Fruit fly (Drosophila melanogaster) whole organism, embryonic: Measurements from ENCODE around the gene Ing3.
A peak's percentile ranks its signal among the peaks of the same experiment; 100 is the strongest.

Experiments
- ATbp ChIP-seq: fragments of 200-800 bp; sonication (Bioruptor generic); optimal IDR thresholded peaks from 2 replicates; lab custom pipeline; 2017; ENCODE audit warnings: missing biosample characterization, mild to moderate bottlenecking, missing genetic modification characterization, missing genetic modification reagents
- CG12104 ChIP-seq: fragments of 200-800 bp; sonication (Bioruptor generic); optimal IDR thresholded peaks from 3 replicates; lab custom pipeline; 2016; ENCODE audit warnings: missing biosample characterization, missing genetic modification characterization
- CG12219 ChIP-seq: fragments of 200-800 bp; sonication (Bioruptor generic); optimal IDR thresholded peaks from 3 replicates; lab custom pipeline; 2018; ENCODE audit warnings: missing biosample characterization, mild to moderate bottlenecking, missing genetic modification characterization
- CG12391 ChIP-seq: fragments of 200-800 bp; sonication (Bioruptor generic); optimal IDR thresholded peaks from 3 replicates; lab custom pipeline; 2018; ENCODE audit warnings: missing biosample characterization, mild to moderate bottlenecking, missing genetic modification characterization, moderate library complexity
- CG14441 ChIP-seq: fragments of 200-800 bp; sonication (Bioruptor generic); IDR thresholded peaks from 2 replicates; pipeline ENCODE4 v1.3.6; 2022; ENCODE audit warnings: missing biosample characterization, missing genetic modification characterization
- CG18599 ChIP-seq: fragments of 200-800 bp; sonication (Bioruptor generic); optimal IDR thresholded peaks from 3 replicates; lab custom pipeline; 2017; ENCODE audit warnings: missing biosample characterization, missing genetic modification characterization, mild to moderate bottlenecking, moderate library complexity, missing genetic modification reagents
- CG4404 ChIP-seq: fragments of 200-800 bp; sonication (Bioruptor generic); IDR thresholded peaks from 2 replicates; pipeline ENCODE4 v1.3.6; 2022; ENCODE audit warnings: missing biosample characterization, missing genetic modification characterization
- CG4707 ChIP-seq: fragments of 200-800 bp; sonication (Bioruptor generic); optimal IDR thresholded peaks from 2 replicates; lab custom pipeline; 2018; ENCODE audit warnings: missing biosample characterization, mild to moderate bottlenecking, missing genetic modification characterization, moderate library complexity
- CG6175 ChIP-seq: fragments of 200-800 bp; sonication (Bioruptor generic); IDR thresholded peaks from 3 replicates; pipeline ENCODE4 v1.3.6; 2022; ENCODE audit warnings: missing biosample characterization, missing genetic modification characterization
- CG6765 ChIP-seq: fragments of 200-800 bp; sonication (Bioruptor generic); optimal IDR thresholded peaks from 3 replicates; lab custom pipeline; 2017; ENCODE audit warnings: missing biosample characterization, mild to moderate bottlenecking, missing genetic modification characterization
- CG7987 ChIP-seq: fragments of 200-800 bp; sonication (Bioruptor generic); optimal IDR thresholded peaks from 2 replicates; lab custom pipeline; 2018; ENCODE audit warnings: missing biosample characterization, mild to moderate bottlenecking, missing genetic modification characterization, moderate library complexity
- CG8478 ChIP-seq: fragments of >200 bp; optimal IDR thresholded peaks from 2 replicates; lab custom pipeline; 2018
- CG9215 ChIP-seq: fragments of 200-800 bp; sonication (Bioruptor generic); IDR thresholded peaks from 2 replicates; pipeline ENCODE4 v1.3.6; 2022; ENCODE audit warnings: missing biosample characterization, missing genetic modification characterization
- CG9876 ChIP-seq: fragments of 200-800 bp; sonication (Bioruptor generic); optimal IDR thresholded peaks from 2 replicates; lab custom pipeline; 2016; ENCODE audit warnings: missing biosample characterization, missing genetic modification characterization
- CrebB ChIP-seq: fragments of 200-800 bp; sonication (Bioruptor generic); optimal IDR thresholded peaks from 3 replicates; lab custom pipeline; 2018; ENCODE audit warnings: missing biosample characterization, mild to moderate bottlenecking, missing genetic modification characterization
- Dad ChIP-seq: fragments of 200-800 bp; sonication (Bioruptor generic); optimal IDR thresholded peaks from 3 replicates; lab custom pipeline; 2016; ENCODE audit warnings: missing biosample characterization, missing genetic modification characterization
- Deaf1 ChIP-seq: fragments of 200-800 bp; optimal IDR thresholded peaks from 3 replicates; lab custom pipeline; 2019; ENCODE audit warnings: missing biosample characterization, mild to moderate bottlenecking, missing genetic modification characterization, moderate library complexity
- Dp ChIP-seq: fragments of 200-800 bp; sonication (Bioruptor generic); optimal IDR thresholded peaks from 2 replicates; lab custom pipeline; 2018; ENCODE audit warnings: missing biosample characterization, mild to moderate bottlenecking, missing genetic modification characterization, moderate library complexity
- HLH54F ChIP-seq: fragments of 200-800 bp; sonication (Bioruptor generic); optimal IDR thresholded peaks from 3 replicates; lab custom pipeline; 2016; ENCODE audit warnings: missing biosample characterization, missing genetic modification characterization
- HLHmδ ChIP-seq: fragments of 200-800 bp; sonication (Bioruptor generic); optimal IDR thresholded peaks from 2 replicates; lab custom pipeline; 2018; ENCODE audit warnings: missing biosample characterization, mild to moderate bottlenecking, missing genetic modification characterization, moderate library complexity
- HmgZ ChIP-seq: fragments of 200-800 bp; sonication (Bioruptor generic); optimal IDR thresholded peaks from 2 replicates; lab custom pipeline; 2018; ENCODE audit warnings: missing biosample characterization, mild to moderate bottlenecking, missing genetic modification characterization
- Hmr ChIP-seq: fragments of 200-800 bp; sonication (Bioruptor generic); optimal IDR thresholded peaks from 3 replicates; lab custom pipeline; 2017; ENCODE audit warnings: mild to moderate bottlenecking, missing biosample characterization, missing genetic modification reagents, missing genetic modification characterization
- Kr ChIP-seq: fragments of 200-800 bp; sonication (Bioruptor generic); optimal IDR thresholded peaks from 2 replicates; lab custom pipeline; 2017; ENCODE audit warnings: missing biosample characterization, mild to moderate bottlenecking, missing genetic modification characterization
- Lpt ChIP-seq: fragments of >200 bp; optimal IDR thresholded peaks from 2 replicates; lab custom pipeline; 2018; ENCODE audit warnings: missing biosample characterization, missing genetic modification characterization
- Mrtf ChIP-seq: fragments of 200-800 bp; sonication (Bioruptor generic); IDR thresholded peaks from 3 replicates; pipeline ENCODE4 v1.3.6; 2022; ENCODE audit warnings: missing biosample characterization, missing genetic modification characterization
- NK7.1 ChIP-seq: fragments of 200-800 bp; sonication (Bioruptor generic); optimal IDR thresholded peaks from 3 replicates; lab custom pipeline; 2016; ENCODE audit warnings: missing biosample characterization, missing genetic modification characterization
- Neu2 ChIP-seq: fragments of 200-800 bp; sonication (Bioruptor generic); optimal IDR thresholded peaks from 3 replicates; lab custom pipeline; 2016; ENCODE audit warnings: missing biosample characterization, missing genetic modification characterization, borderline replicate concordance
- Poxn ChIP-seq: fragments of 200-800 bp; sonication (Bioruptor generic); IDR thresholded peaks from 2 replicates; pipeline ENCODE4 v1.3.6; 2022; ENCODE audit warnings: missing biosample characterization, missing genetic modification characterization
- Rx ChIP-seq: fragments of 200-800 bp; sonication (Bioruptor generic); IDR thresholded peaks from 2 replicates; pipeline ENCODE4 v1.3.6; 2022; ENCODE audit warnings: missing biosample characterization, missing genetic modification characterization
- Sry-δ ChIP-seq: fragments of 200-800 bp; sonication (Bioruptor generic); optimal IDR thresholded peaks from 2 replicates; lab custom pipeline; 2016; ENCODE audit warnings: missing biosample characterization, missing genetic modification characterization
- Vsx1 ChIP-seq: fragments of 200-800 bp; sonication (Bioruptor generic); optimal IDR thresholded peaks from 2 replicates; lab custom pipeline; 2017; ENCODE audit warnings: missing biosample characterization, mild to moderate bottlenecking, missing genetic modification characterization, missing genetic modification reagents
- amos ChIP-seq: fragments of 200-800 bp; sonication (Bioruptor generic); IDR thresholded peaks from 2 replicates; pipeline ENCODE4 v1.3.6; 2022; ENCODE audit warnings: missing biosample characterization, missing genetic modification characterization; ENCODE audit not compliant: partially characterized antibody
- az2 ChIP-seq: fragments of 200-800 bp; sonication (Bioruptor generic); optimal IDR thresholded peaks from 3 replicates; lab custom pipeline; 2016; ENCODE audit warnings: missing biosample characterization, missing genetic modification characterization
- bab2 ChIP-seq: fragments of 200-800 bp; sonication (Bioruptor generic); optimal IDR thresholded peaks from 2 replicates; lab custom pipeline; 2016; ENCODE audit warnings: missing biosample characterization, missing genetic modification characterization
- bbx ChIP-seq: fragments of 200-800 bp; sonication (Bioruptor generic); IDR thresholded peaks from 2 replicates; pipeline ENCODE4 v1.3.6; 2022; ENCODE audit warnings: missing biosample characterization, missing genetic modification characterization; ENCODE audit not compliant: partially characterized antibody
- btn ChIP-seq: fragments of 200-800 bp; sonication (Bioruptor generic); optimal IDR thresholded peaks from 2 replicates; lab custom pipeline; 2016; ENCODE audit warnings: missing biosample characterization, missing genetic modification characterization
- ci ChIP-seq: fragments of 200-800 bp; sonication (Bioruptor generic); IDR thresholded peaks from 3 replicates; pipeline ENCODE4 v1.3.6; 2022; ENCODE audit warnings: missing biosample characterization, missing genetic modification characterization
- croc ChIP-seq: fragments of 200-800 bp; sonication (Bioruptor generic); conservative IDR thresholded peaks from 3 replicates; pipeline ENCODE4 v1.3.6; 2022; ENCODE audit warnings: missing biosample characterization, missing genetic modification characterization
- gcm2 ChIP-seq: fragments of 200-800 bp; sonication (Bioruptor generic); optimal IDR thresholded peaks from 2 replicates; lab custom pipeline; 2016; ENCODE audit warnings: missing biosample characterization, missing genetic modification characterization
- ham ChIP-seq: fragments of 200-800 bp; sonication (Bioruptor generic); IDR thresholded peaks from 2 replicates; pipeline ENCODE4 v1.3.6; 2022; ENCODE audit warnings: missing biosample characterization, missing genetic modification characterization
- inv ChIP-seq: fragments of 200-800 bp; sonication (Bioruptor generic); IDR thresholded peaks from 2 replicates; pipeline ENCODE4 v1.3.6; 2022; ENCODE audit warnings: missing biosample characterization, missing genetic modification characterization; ENCODE audit not compliant: partially characterized antibody
- nerfin-1 ChIP-seq: fragments of 200-800 bp; sonication (Bioruptor generic); optimal IDR thresholded peaks from 3 replicates; lab custom pipeline; 2019; ENCODE audit warnings: missing biosample characterization, mild to moderate bottlenecking, missing genetic modification characterization, moderate library complexity
- pan ChIP-seq, 4 experiments: fragments of >200 bp in 3 of 4; fragments of 200-800 bp in 1 of 4; sonication (Bioruptor generic) in 1 of 4; optimal IDR thresholded peaks in 3 of 4; IDR thresholded peaks in 1 of 4; 2 replicates each; pipeline versions ENCODE4 v1.3.6 to Lab custom; 2017 to 2022; ENCODE audit warnings: missing biosample characterization in 2 of 4, missing genetic modification characterization in 2 of 4, mixed read lengths in 1 of 4
- pita ChIP-seq: fragments of 200-800 bp; sonication (Bioruptor generic); optimal IDR thresholded peaks from 2 replicates; lab custom pipeline; 2017; ENCODE audit warnings: missing biosample characterization, mild to moderate bottlenecking, missing genetic modification characterization
- pzg ChIP-seq: fragments of 200-800 bp; sonication (Bioruptor generic); optimal IDR thresholded peaks from 3 replicates; lab custom pipeline; 2018; ENCODE audit warnings: missing biosample characterization, mild to moderate bottlenecking, missing genetic modification characterization, moderate library complexity
- repo ChIP-seq: fragments of 200-800 bp; sonication (Bioruptor generic); optimal IDR thresholded peaks from 2 replicates; lab custom pipeline; 2016; ENCODE audit warnings: missing biosample characterization, missing genetic modification characterization
- sima ChIP-seq: fragments of 200-800 bp; sonication (Bioruptor generic); optimal IDR thresholded peaks from 2 replicates; lab custom pipeline; 2016; ENCODE audit warnings: missing biosample characterization, missing genetic modification characterization
- trem ChIP-seq: fragments of 200-800 bp; optimal IDR thresholded peaks from 3 replicates; lab custom pipeline; 2019; ENCODE audit warnings: missing biosample characterization, mild to moderate bottlenecking, missing genetic modification characterization, moderate library complexity
- ttk ChIP-seq: fragments of 200-800 bp; sonication (Bioruptor generic); IDR thresholded peaks from 2 replicates; pipeline ENCODE4 v2.1.2; 2022; ENCODE audit warnings: missing biosample characterization, missing genetic modification characterization
- wek ChIP-seq: fragments of 200-800 bp; sonication (Bioruptor generic); optimal IDR thresholded peaks from 3 replicates; lab custom pipeline; 2018; ENCODE audit warnings: missing biosample characterization, mild to moderate bottlenecking, missing genetic modification characterization, moderate library complexity
- zf30C ChIP-seq: fragments of 200-800 bp; sonication (Bioruptor generic); optimal IDR thresholded peaks from 3 replicates; lab custom pipeline; 2018; ENCODE audit warnings: missing biosample characterization, mild to moderate bottlenecking, missing genetic modification characterization

Gene Ing3

DNA sequence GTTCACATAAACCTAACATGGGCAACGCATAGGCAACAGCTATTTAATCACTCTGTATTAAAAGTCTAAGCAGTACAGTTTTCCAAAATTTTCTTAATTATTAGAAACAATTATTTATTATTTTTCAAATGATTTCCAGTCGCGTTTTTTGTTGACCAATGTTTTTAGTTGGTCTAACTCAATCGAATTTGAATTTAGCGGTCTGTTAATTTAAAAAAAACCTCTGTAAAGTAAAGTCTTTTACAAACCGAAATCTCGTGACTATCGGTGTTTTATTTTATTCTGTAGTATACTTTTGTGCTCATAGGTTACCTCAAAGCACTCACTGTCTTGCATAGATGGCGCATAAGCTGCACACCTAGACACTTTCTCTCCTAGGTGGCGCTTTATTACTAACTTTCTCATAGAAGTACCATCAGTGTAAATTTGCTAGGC is 17.8 kb downstream of the Ing3 start (continued):
- TF ChIP-seq CG9215 (no peak), CG12219 (GFP tag; lab: Kevin White, UChicago) (no peak), croc (GFP tag; lab: Robert Waterston, UW) (no peak), zf30C (no peak), CG4707 (GFP tag; lab: Kevin White, UChicago) (no peak), HLH54F (GFP tag; lab: Kevin White, UChicago) (peak; percentile 14), NK7.1 (GFP tag; lab: Kevin White, UChicago) (no peak), Kr (GFP tag; lab: Kevin White, UChicago) (no peak), nerfin-1 (no peak), wek (GFP tag; lab: Kevin White, UChicago) (no peak), HmgZ (tag; lab: Kevin White, UChicago) (peak; percentile 65), pan (optimal IDR thresholded peaks at IDR 0.05; lab: Kevin White, UChicago) (no peak), pan (GFP tag; optimal IDR thresholded peaks at IDR 0.05 in 1 of 2, IDR thresholded peaks at IDR 0.05 in 1 of 2) (no peak), ATbp (no peak), Vsx1 (no peak), inv (GFP tag; lab: Robert Waterston, UW) (peak; percentile 55; the same call in 1 of the 2 replicates), ham (GFP tag; lab: Robert Waterston, UW) (no peak), CG7987 (no peak), CG6175 (no peak), trem (tag; lab: Kevin White, UChicago) (no peak), Poxn (GFP tag; lab: Robert Waterston, UW) (no peak), Deaf1 (tag; lab: Kevin White, UChicago) (no peak), CG12104 (GFP tag; lab: Kevin White, UChicago) (no peak), gcm2 (GFP tag; lab: Kevin White, UChicago) (no peak), CG4404 (no peak), pzg (GFP tag; lab: Kevin White, UChicago) (peak; percentile 29), Rx (GFP tag; lab: Robert Waterston, UW) (no peak), CG9876 (peak; percentile 21), Neu2 (GFP tag; lab: Kevin White, UChicago) (no peak), amos (GFP tag; lab: Robert Waterston, UW) (peak; percentile 74), Mrtf (GFP tag; lab: Robert Waterston, UW) (no peak), Sry-δ (GFP tag; lab: Kevin White, UChicago) (peak; percentile 55), Dp (peak; percentile 72), CG14441 (GFP tag; lab: Robert Waterston, UW) (no peak), Hmr (GFP tag; lab: Kevin White, UChicago) (peak; percentile 49), sima (no peak), CG6765 (GFP tag; lab: Kevin White, UChicago) (no peak), CG8478 (no peak), ttk (GFP tag; lab: Robert Waterston, UW) (no peak), Lpt (no peak), HLHmδ (no peak), bbx (peak; percentile 6), az2 (GFP tag; lab: Kevin White, UChicago) (peak; percentile 39), CG18599 (GFP tag; lab: Kevin White, UChicago) (no peak), Dad (GFP tag; lab: Kevin White, UChicago) (peak; percentile 37), repo (no peak), bab2 (GFP tag; lab: Kevin White, UChicago) (peak; percentile 25), CrebB (tag; lab: Kevin White, UChicago) (no peak), CG12391 (tag; lab: Kevin White, UChicago) (peak; percentile 19), pita (GFP tag; lab: Kevin White, UChicago) (peak; percentile 44), ci (GFP tag; lab: Robert Waterston, UW) (no peak), btn (GFP tag; lab: Kevin White, UChicago) (no peak)
